Worm (Caenorhabditis elegans) whole organism, L2 larva: ENCODE measurements around the gene C16D9.6.

Experiments
- Y55F3AM.14 ChIP-seq: fragments of 200-800 bp; sonication (Bioruptor generic); optimal IDR thresholded peaks from 2 replicates; lab custom pipeline; 2018; ENCODE audit warnings: mild to moderate bottlenecking, missing genetic modification characterization, missing compliant biosample characterization
- alr-1 ChIP-seq: fragments of 150-350 bp; optimal IDR thresholded peaks from 2 replicates; lab custom pipeline; 2014; ENCODE audit warnings: missing biosample characterization, missing genetic modification characterization
- ceh-16 ChIP-seq: fragments of 150-350 bp; optimal IDR thresholded peaks from 2 replicates; lab custom pipeline; 2014; ENCODE audit warnings: missing biosample characterization, missing genetic modification characterization
- fos-1 ChIP-seq: fragments of 150-350 bp; optimal IDR thresholded peaks from 2 replicates; lab custom pipeline; 2014; ENCODE audit warnings: missing biosample characterization, missing genetic modification characterization
- lin-13 ChIP-seq: fragments of 150-350 bp; optimal IDR thresholded peaks from 2 replicates; lab custom pipeline; 2014; ENCODE audit warnings: missing biosample characterization, missing genetic modification reagents, missing genetic modification characterization
- mbf-1 ChIP-seq: sonication (generic microtip); optimal IDR thresholded peaks from 2 replicates; lab custom pipeline; 2017; ENCODE audit warnings: missing biosample characterization, missing genetic modification characterization
- nhr-21 ChIP-seq: fragments of 150-350 bp; optimal IDR thresholded peaks from 2 replicates; lab custom pipeline; 2014; ENCODE audit warnings: missing biosample characterization, missing genetic modification characterization
- nhr-237 ChIP-seq: fragments of 150-350 bp; optimal IDR thresholded peaks from 2 replicates; lab custom pipeline; 2014; ENCODE audit warnings: missing biosample characterization, missing genetic modification characterization
- nhr-25 ChIP-seq: fragments of 150-350 bp; sonication (generic microtip); optimal IDR thresholded peaks from 3 replicates; lab custom pipeline; 2014; ENCODE audit warnings: missing biosample characterization, missing genetic modification characterization
- skn-1 ChIP-seq: sonication (generic microtip); optimal IDR thresholded peaks from 2 replicates; lab custom pipeline; 2017; ENCODE audit warnings: missing biosample characterization, missing genetic modification characterization
- sma-3 ChIP-seq: sonication (generic microtip); optimal IDR thresholded peaks from 2 replicates; lab custom pipeline; 2016; ENCODE audit warnings: missing genetic modification reagents, missing genetic modification characterization, missing compliant biosample characterization
- ztf-11 ChIP-seq: sonication (generic microtip); optimal IDR thresholded peaks from 2 replicates; lab custom pipeline; 2017; ENCODE audit warnings: missing biosample characterization, missing genetic modification characterization

- TF ChIP-seq skn-1 (tag; lab: Kevin White, UChicago) (no peak), ztf-11 (tag; lab: Kevin White, UChicago) (no peak), Y55F3AM.14 (GFP tag; lab: Kevin White, UChicago) (no peak), fos-1 (tag; lab: Kevin White, UChicago) (no peak), alr-1 (tag; lab: Kevin White, UChicago) (no peak), nhr-237 (tag; lab: Kevin White, UChicago) (no peak), nhr-25 (tag; lab: Kevin White, UChicago) (no peak), lin-13 (GFP tag; lab: Kevin White, UChicago) (no peak), ceh-16 (no peak), sma-3 (GFP tag; lab: Kevin White, UChicago) (no peak), nhr-21 (tag; lab: Kevin White, UChicago) (no peak), mbf-1 (tag; lab: Kevin White, UChicago) (no peak)
These were observed 967 bp upstream of the C16D9.6 start for ce11 chrV:8251075-8251474.
